Worm (Caenorhabditis elegans): ENCODE measurements around the gene C17H12.3.

The C17H12.3 gene

DNA sequence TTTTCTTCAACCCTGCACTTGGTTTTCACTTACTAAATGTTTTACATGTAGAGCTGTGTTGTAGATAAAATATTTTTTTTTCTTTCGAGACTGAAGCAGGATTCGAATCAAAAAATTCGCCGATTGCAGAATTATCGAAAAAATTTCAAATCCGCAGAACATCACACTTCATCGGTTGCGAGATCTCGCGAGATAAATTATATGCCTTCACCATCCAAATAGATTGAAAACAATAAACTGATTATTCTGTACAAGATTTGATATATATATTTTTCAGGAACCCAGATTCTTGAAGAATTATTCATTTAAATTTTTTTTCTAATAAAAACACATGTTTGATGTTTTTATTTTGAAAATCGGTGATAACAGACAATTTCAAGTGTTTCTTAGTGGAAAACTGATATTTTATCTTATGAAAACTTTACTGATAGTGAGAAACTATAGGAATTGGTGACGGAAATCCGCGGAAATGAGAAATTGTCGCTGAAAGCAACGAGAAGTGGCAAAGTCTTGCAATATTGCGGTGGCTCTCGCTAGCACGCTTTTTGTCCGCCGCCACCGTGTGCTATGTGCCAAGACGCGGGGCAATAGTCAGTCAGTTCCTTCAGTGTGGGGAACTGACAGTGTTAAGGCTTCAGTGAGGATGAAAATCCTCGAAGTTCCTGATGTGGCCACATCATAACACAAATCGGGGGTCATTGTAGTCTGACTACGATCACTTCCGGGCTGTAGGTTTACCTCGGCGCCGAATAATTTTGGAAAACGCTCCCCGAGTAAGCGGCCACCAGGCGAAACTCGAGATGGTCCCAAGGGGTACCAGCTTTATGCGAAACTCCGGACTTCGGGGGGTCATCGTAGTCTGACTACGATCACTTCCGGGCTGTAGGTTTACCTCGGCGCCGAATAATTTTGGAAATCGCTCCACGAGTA lies 2.8 kb downstream of the C17H12.3 start:
- TF ChIP-seq ama-1 (optimal IDR thresholded peaks at IDR 0.05) (peak; percentile 28), arid-1 (GFP tag; conservative IDR thresholded peaks at IDR 0.05) (0 out of 2 replicates have a peak, but pooled peaks have one; percentile 13), mxl-3 (GFP tag; optimal IDR thresholded peaks at IDR 0.05) (no peak), nhr-77 (tag; optimal IDR thresholded peaks at IDR 0.05) (no peak), nhr-76 (tag; optimal IDR thresholded peaks at IDR 0.05) (no peak), ceh-20 (GFP tag; IDR thresholded peaks at IDR 0.05) (no peak), set-16 (GFP tag; IDR thresholded peaks at IDR 0.05) (peak; percentile 76), tag-97 (GFP tag; IDR thresholded peaks at IDR 0.05) (no peak), ceh-32 (tag; optimal IDR thresholded peaks at IDR 0.05; ENCODE audit: poor library complexity) (no peak), sdz-12 (GFP tag; optimal IDR thresholded peaks at IDR 0.05) (no peak), nhr-102 (tag; optimal IDR thresholded peaks at IDR 0.05) (peak; percentile 72), snpc-4 (tag; optimal IDR thresholded peaks at IDR 0.05) (peak; percentile 56), nhr-42 (GFP tag; IDR thresholded peaks at IDR 0.05) (no peak), pha-4 (GFP tag; IDR thresholded peaks at IDR 0.05) (peak; percentile 54; the same call in 1 of the 2 replicates), pha-4 (tag; optimal IDR thresholded peaks at IDR 0.05) (no peak), ceh-44 (GFP tag; IDR thresholded peaks at IDR 0.05) (no peak), dmd-8 (GFP tag; IDR thresholded peaks at IDR 0.05) (no peak), nhr-10 (tag; optimal IDR thresholded peaks at IDR 0.05) (no peak), Y105C5A.15 (GFP tag; IDR thresholded peaks at IDR 0.05) (no peak), madf-9 (GFP tag; conservative IDR thresholded peaks at IDR 0.05) (no peak), lin-1 (GFP tag; IDR thresholded peaks at IDR 0.05) (peak; percentile 17; the same call in 1 of the 2 replicates), F26F4.8 (GFP tag; conservative IDR thresholded peaks at IDR 0.05) (no peak), zip-2 (tag; optimal IDR thresholded peaks at IDR 0.05) (no peak), nhr-6 (tag; optimal IDR thresholded peaks at IDR 0.05) (no peak), madf-5 (GFP tag; IDR thresholded peaks at IDR 0.05) (no peak), rbr-2 (tag; optimal IDR thresholded peaks at IDR 0.05) (no peak), F10B5.3 (tag; optimal IDR thresholded peaks at IDR 0.05) (no peak), ceh-82 (tag; optimal IDR thresholded peaks at IDR 0.05) (no peak), dpl-1 (GFP tag; optimal IDR thresholded peaks at IDR 0.05) (no peak), mes-2 (tag; optimal IDR thresholded peaks at IDR 0.05; ENCODE audit: poor library complexity, severe bottlenecking) (peak; percentile 29), egl-43 (GFP tag; IDR thresholded peaks at IDR 0.05) (0 out of 2 replicates have a peak, but pooled peaks have one; percentile 4), unc-130 (GFP tag; optimal IDR thresholded peaks at IDR 0.05) (no peak), spr-3 (GFP tag; optimal IDR thresholded peaks at IDR 0.05) (peak; percentile 50), zfp-2 (tag; optimal IDR thresholded peaks at IDR 0.05) (no peak), fos-1 (tag; optimal IDR thresholded peaks at IDR 0.05) (no peak), pqm-1 (tag; optimal IDR thresholded peaks at IDR 0.05) (no peak), ZK337.2 (GFP tag; IDR thresholded peaks at IDR 0.05) (no peak), attf-4 (tag; optimal IDR thresholded peaks at IDR 0.05) (peak; percentile 26), lsy-2 (tag; optimal IDR thresholded peaks at IDR 0.05) (peak in 1 of 2 experiments; percentile 48), mdl-1 (tag; optimal IDR thresholded peaks at IDR 0.05) (no peak), Y48G9A.11 (GFP tag; IDR thresholded peaks at IDR 0.05) (peak; percentile 66; the same call in 1 of the 2 replicates), nhr-25 (tag; optimal IDR thresholded peaks at IDR 0.05; ENCODE audit: borderline replicate concordance, insufficient read depth) (no peak), lin-39 (tag; optimal IDR thresholded peaks at IDR 0.05) (no peak), unc-39 (tag; optimal IDR thresholded peaks at IDR 0.05) (no peak), zip-11 (GFP tag; IDR thresholded peaks at IDR 0.05) (no peak), lin-38 (GFP tag; IDR thresholded peaks at IDR 0.05) (peak; percentile 32), egl-27 (tag; optimal IDR thresholded peaks at IDR 0.05) (no peak), dmd-6 (GFP tag; IDR thresholded peaks at IDR 0.05) (0 out of 2 replicates have a peak, but pooled peaks have one; percentile 7), ctbp-1 (GFP tag; IDR thresholded peaks at IDR 0.05) (no peak), mep-1 (tag; optimal IDR thresholded peaks at IDR 0.05) (peak; percentile 35)
